Worm (Caenorhabditis elegans) whole organism, L4 larva: ENCODE data around the gene rsp-2.

Experiments used
- F10B5.3 ChIP-seq: sonication (generic microtip); optimal IDR thresholded peaks from 2 replicates; lab custom pipeline; 2016; ENCODE audit warnings: mild to moderate bottlenecking, missing genetic modification characterization, missing compliant biosample characterization
- F44E2.7 ChIP-seq: fragments of 200-800 bp; sonication (Bioruptor generic); IDR thresholded peaks from 2 replicates; pipeline ENCODE4 v2.1.2; 2022; ENCODE audit warnings: missing genetic modification characterization, missing compliant biosample characterization
- Y105C5A.15 ChIP-seq: fragments of 200-800 bp; sonication (Bioruptor generic); IDR thresholded peaks from 2 replicates; pipeline ENCODE4 v1.3.6; 2022; ENCODE audit warnings: missing genetic modification characterization, missing compliant biosample characterization
- Y48G9A.11 ChIP-seq: fragments of 200-800 bp; sonication (Bioruptor generic); IDR thresholded peaks from 2 replicates; pipeline ENCODE4 v1.3.6; 2022; ENCODE audit warnings: missing genetic modification reagents, missing genetic modification characterization, missing compliant biosample characterization
- Y5F2A.4 ChIP-seq: fragments of 200-800 bp; sonication (Bioruptor generic); optimal IDR thresholded peaks from 2 replicates; lab custom pipeline; 2018; ENCODE audit warnings: mild to moderate bottlenecking, missing genetic modification characterization, missing compliant biosample characterization
- Y75B8A.6 ChIP-seq: fragments of 200-800 bp; sonication (Bioruptor generic); IDR thresholded peaks from 2 replicates; pipeline ENCODE4 v1.3.6; 2022; ENCODE audit warnings: missing genetic modification reagents, missing genetic modification characterization, missing compliant biosample characterization
- ZK337.2 ChIP-seq: fragments of 200-800 bp; sonication (Bioruptor generic); IDR thresholded peaks from 2 replicates; pipeline ENCODE4 v1.3.6; 2022; ENCODE audit warnings: missing genetic modification reagents, missing genetic modification characterization, missing compliant biosample characterization
- aha-1 ChIP-seq: fragments of 150-350 bp; peaks from one replicate; lab custom pipeline; 2014; ENCODE audit warnings: missing biosample characterization, missing genetic modification characterization
- attf-4 ChIP-seq: sonication (generic microtip); optimal IDR thresholded peaks from 3 replicates; lab custom pipeline; 2017; ENCODE audit warnings: missing biosample characterization, missing genetic modification characterization
- ceh-44 ChIP-seq: fragments of 200-800 bp; sonication (Bioruptor generic); IDR thresholded peaks from 2 replicates; pipeline ENCODE4 v1.3.6; 2022; ENCODE audit warnings: missing genetic modification reagents, missing genetic modification characterization, missing compliant biosample characterization
- ctbp-1 ChIP-seq: fragments of 200-800 bp; sonication (Bioruptor generic); IDR thresholded peaks from 2 replicates; pipeline ENCODE4 v1.3.6; 2022; ENCODE audit warnings: missing genetic modification reagents, missing genetic modification characterization, missing compliant biosample characterization
- daf-12 ChIP-seq: fragments of 150-350 bp; optimal IDR thresholded peaks from 2 replicates; lab custom pipeline; 2014; ENCODE audit warnings: missing biosample characterization, missing genetic modification reagents, missing genetic modification characterization
- daf-16 ChIP-seq, 3 experiments: sonication (generic microtip); optimal IDR thresholded peaks; 2 replicates each; lab custom pipeline; 2016 to 2017; ENCODE audit warnings: missing genetic modification characterization in 3 of 3, missing genetic modification reagents in 3 of 3, mild to moderate bottlenecking in 2 of 3, missing compliant biosample characterization in 2 of 3, missing biosample characterization in 1 of 3, moderate library complexity in 1 of 3
- daf-8 ChIP-seq: fragments of 200-800 bp; sonication (Bioruptor generic); IDR thresholded peaks from 2 replicates; pipeline ENCODE4 v1.3.6; 2022; ENCODE audit warnings: missing genetic modification characterization, missing compliant biosample characterization
- dmd-6 ChIP-seq: fragments of 200-800 bp; sonication (Bioruptor generic); IDR thresholded peaks from 2 replicates; pipeline ENCODE4 v1.3.6; 2022; ENCODE audit warnings: missing genetic modification reagents, missing genetic modification characterization, missing compliant biosample characterization
- dmd-8 ChIP-seq: fragments of 200-800 bp; sonication (Bioruptor generic); IDR thresholded peaks from 2 replicates; pipeline ENCODE4 v1.3.6; 2022; ENCODE audit warnings: missing genetic modification characterization, missing compliant biosample characterization
- dmd-9 ChIP-seq: fragments of 200-800 bp; sonication (Bioruptor generic); IDR thresholded peaks from 2 replicates; pipeline ENCODE4 v1.3.6; 2022; ENCODE audit warnings: missing genetic modification reagents, missing genetic modification characterization, missing compliant biosample characterization
- duxl-1 ChIP-seq: sonication (generic microtip); optimal IDR thresholded peaks from 2 replicates; lab custom pipeline; 2016; ENCODE audit warnings: mild to moderate bottlenecking, missing genetic modification characterization, moderate library complexity, missing compliant biosample characterization; ENCODE audit not compliant: poor library complexity
- fkh-10 ChIP-seq: fragments of 150-350 bp; optimal IDR thresholded peaks from 2 replicates; lab custom pipeline; 2014; ENCODE audit warnings: missing biosample characterization, missing genetic modification reagents, missing genetic modification characterization
- gei-8 ChIP-seq: fragments of 200-800 bp; sonication (Bioruptor generic); optimal IDR thresholded peaks from 2 replicates; lab custom pipeline; 2018; ENCODE audit warnings: mild to moderate bottlenecking, missing genetic modification characterization, missing compliant biosample characterization
- hif-1 ChIP-seq, 2 experiments: sonication (generic microtip); optimal IDR thresholded peaks; 2 replicates each; lab custom pipeline; 2016 to 2017; ENCODE audit warnings: missing compliant biosample characterization in 2 of 2, missing genetic modification characterization in 2 of 2, missing genetic modification reagents in 2 of 2, missing genotype in 2 of 2, mild to moderate bottlenecking in 1 of 2
- hlh-11 ChIP-seq: fragments of 200-800 bp; sonication (Bioruptor generic); optimal IDR thresholded peaks from 2 replicates; lab custom pipeline; 2018; ENCODE audit warnings: mild to moderate bottlenecking, missing genetic modification characterization, missing compliant biosample characterization
- hlh-30 ChIP-seq: sonication (generic microtip); optimal IDR thresholded peaks from 2 replicates; lab custom pipeline; 2017; ENCODE audit warnings: antibody characterized with exemption, mild to moderate bottlenecking, missing genetic modification characterization, missing compliant biosample characterization; ENCODE audit not compliant: insufficient read depth
- hmg-1.1 ChIP-seq: fragments of 200-800 bp; sonication (Bioruptor generic); IDR thresholded peaks from 2 replicates; pipeline ENCODE4 v1.3.6; 2022; ENCODE audit warnings: missing genetic modification reagents, missing genetic modification characterization, missing compliant biosample characterization
- jun-1 ChIP-seq: fragments of 150-350 bp; optimal IDR thresholded peaks from 2 replicates; lab custom pipeline; 2014; ENCODE audit warnings: missing biosample characterization, missing genetic modification reagents, missing genetic modification characterization
- lin-39 ChIP-seq: fragments of 150-350 bp; optimal IDR thresholded peaks from 2 replicates; lab custom pipeline; 2014; ENCODE audit warnings: missing biosample characterization, missing genetic modification reagents, missing genetic modification characterization
- lsy-2 ChIP-seq, 2 experiments: fragments of 150-350 bp in 1 of 2; sonication (generic microtip) in 1 of 2; optimal IDR thresholded peaks; 2 replicates each; lab custom pipeline; 2014 to 2017; ENCODE audit warnings: missing biosample characterization in 2 of 2, missing genetic modification characterization in 2 of 2
- mdt-29 ChIP-seq: fragments of 200-800 bp; sonication (Bioruptor generic); IDR thresholded peaks from 2 replicates; pipeline ENCODE4 v1.3.6; 2022; ENCODE audit warnings: missing genetic modification reagents, missing genetic modification characterization, missing compliant biosample characterization
- mep-1 ChIP-seq: fragments of 150-350 bp; sonication (generic microtip); optimal IDR thresholded peaks from 3 replicates; lab custom pipeline; 2014; ENCODE audit warnings: missing biosample characterization, missing genetic modification characterization
- mes-2 ChIP-seq: sonication (generic microtip); optimal IDR thresholded peaks from 2 replicates; lab custom pipeline; 2016; ENCODE audit warnings: missing genotype, mild to moderate bottlenecking, missing genetic modification characterization, missing compliant biosample characterization; ENCODE audit not compliant: poor library complexity, severe bottlenecking
- mxl-2 ChIP-seq: fragments of 200-800 bp; sonication (Bioruptor generic); conservative IDR thresholded peaks from 2 replicates; pipeline ENCODE4 v1.3.6; 2022; ENCODE audit warnings: missing genetic modification reagents, missing genetic modification characterization, missing compliant biosample characterization
- nhr-10 ChIP-seq: fragments of 150-350 bp; optimal IDR thresholded peaks from 2 replicates; lab custom pipeline; 2014; ENCODE audit warnings: missing biosample characterization, missing genetic modification characterization
- nhr-102 ChIP-seq: sonication (generic microtip); optimal IDR thresholded peaks from 2 replicates; lab custom pipeline; 2016; ENCODE audit warnings: mild to moderate bottlenecking, missing genetic modification characterization, moderate library complexity, missing compliant biosample characterization
- nhr-11 ChIP-seq: fragments of 150-350 bp; optimal IDR thresholded peaks from 2 replicates; lab custom pipeline; 2014; ENCODE audit warnings: missing biosample characterization, missing genetic modification characterization
- nhr-111 ChIP-seq: fragments of 200-800 bp; sonication (Bioruptor generic); optimal IDR thresholded peaks from 2 replicates; lab custom pipeline; 2018; ENCODE audit warnings: mild to moderate bottlenecking, missing genetic modification characterization, missing compliant biosample characterization
- nhr-237 ChIP-seq: sonication (generic microtip); optimal IDR thresholded peaks from 2 replicates; lab custom pipeline; 2017; ENCODE audit warnings: missing biosample characterization, missing genetic modification characterization
- nhr-28 ChIP-seq: fragments of 150-350 bp; optimal IDR thresholded peaks from 2 replicates; lab custom pipeline; 2014; ENCODE audit warnings: missing biosample characterization, missing genetic modification characterization
- nhr-41 ChIP-seq: fragments of 200-800 bp; sonication (Bioruptor generic); IDR thresholded peaks from 2 replicates; pipeline ENCODE4 v1.3.6; 2022; ENCODE audit warnings: missing genetic modification reagents, missing genetic modification characterization, missing compliant biosample characterization
- nhr-42 ChIP-seq: fragments of 200-800 bp; sonication (Bioruptor generic); IDR thresholded peaks from 2 replicates; pipeline ENCODE4 v1.3.6; 2022; ENCODE audit warnings: missing genetic modification characterization, missing compliant biosample characterization
- nhr-48 ChIP-seq: sonication (generic microtip); optimal IDR thresholded peaks from 2 replicates; lab custom pipeline; 2016; ENCODE audit warnings: mild to moderate bottlenecking, missing genetic modification characterization, missing compliant biosample characterization
- nhr-6 ChIP-seq: fragments of 150-350 bp; optimal IDR thresholded peaks from 2 replicates; lab custom pipeline; 2014; ENCODE audit warnings: missing biosample characterization, missing genetic modification characterization
- nhr-77 ChIP-seq: fragments of 150-350 bp; optimal IDR thresholded peaks from 2 replicates; lab custom pipeline; 2014; ENCODE audit warnings: missing biosample characterization, missing genetic modification characterization
- set-16 ChIP-seq: fragments of 200-800 bp; sonication (Bioruptor generic); IDR thresholded peaks from 2 replicates; pipeline ENCODE4 v1.3.6; 2022; ENCODE audit warnings: missing genetic modification reagents, missing genetic modification characterization, missing compliant biosample characterization
- skn-1 ChIP-seq: fragments of 150-350 bp; optimal IDR thresholded peaks from 2 replicates; lab custom pipeline; 2014; ENCODE audit warnings: missing biosample characterization, missing genetic modification characterization
- snpc-4 ChIP-seq: fragments of 150-350 bp; optimal IDR thresholded peaks from 2 replicates; lab custom pipeline; 2014; ENCODE audit warnings: missing biosample characterization, missing genetic modification characterization
- spr-3 ChIP-seq: fragments of 200-800 bp; sonication (Bioruptor generic); optimal IDR thresholded peaks from 2 replicates; lab custom pipeline; 2018; ENCODE audit warnings: mild to moderate bottlenecking, missing genetic modification characterization, missing compliant biosample characterization
- tra-1 ChIP-seq: fragments of 200-800 bp; sonication (Bioruptor generic); IDR thresholded peaks from 2 replicates; pipeline ENCODE4 v1.3.6; 2022; ENCODE audit warnings: missing genetic modification reagents, missing genetic modification characterization, missing compliant biosample characterization
- unc-130 ChIP-seq: sonication (generic microtip); optimal IDR thresholded peaks from 2 replicates; lab custom pipeline; 2016; ENCODE audit warnings: missing genetic modification reagents, missing genetic modification characterization, missing compliant biosample characterization
- vab-7 ChIP-seq: fragments of 200-800 bp; sonication (Bioruptor generic); IDR thresholded peaks from 2 replicates; pipeline ENCODE4 v1.3.6; 2022; ENCODE audit warnings: missing genetic modification reagents, missing genetic modification characterization, missing compliant biosample characterization
- zfp-2 ChIP-seq: sonication (generic microtip); optimal IDR thresholded peaks from 2 replicates; lab custom pipeline; 2016; ENCODE audit warnings: mild to moderate bottlenecking, missing genetic modification characterization, missing compliant biosample characterization

rsp-2 gene

DNA sequence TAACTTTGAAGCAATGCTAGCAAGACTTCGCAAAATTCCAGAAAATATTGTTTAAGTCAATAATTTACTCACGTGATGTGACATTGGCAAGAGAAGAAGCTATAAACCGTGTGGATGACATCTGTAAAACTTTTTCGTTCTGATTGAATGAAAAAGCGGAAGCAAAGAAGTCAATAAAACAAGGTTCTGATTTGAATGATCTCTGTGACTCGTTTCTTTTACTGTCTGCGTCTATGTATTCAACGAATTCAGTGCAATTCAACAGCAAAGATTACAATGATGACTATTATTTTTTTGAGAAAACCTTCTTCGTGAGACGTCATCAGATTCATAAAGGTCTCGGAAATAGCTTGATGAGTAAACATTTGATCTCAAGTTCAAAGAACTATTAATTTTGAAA lies 40.1 kb upstream of the rsp-2 start, which contains the start of gene hacl-1 (continued):
- TF ChIP-seq mep-1 (tag; lab: Kevin White, UChicago): peak; percentile 41
- peak; percentile 28 for TF ChIP-seq nhr-102 (tag; lab: Kevin White, UChicago)
- no peak for TF ChIP-seq nhr-237
- TF ChIP-seq mdt-29: no peak
- TF ChIP-seq dmd-8 (GFP tag; lab: Robert Waterston, UW): no peak
- TF ChIP-seq attf-4 (tag; lab: Kevin White, UChicago): no peak
- peak; percentile 9 for TF ChIP-seq nhr-77
- no peak for TF ChIP-seq Y5F2A.4
- no peak for TF ChIP-seq nhr-11 (tag; lab: Kevin White, UChicago)
- no peak for TF ChIP-seq dmd-9 (GFP tag; lab: Robert Waterston, UW)
- no peak for TF ChIP-seq skn-1
- TF ChIP-seq duxl-1 (tag; lab: Kevin White, UChicago): no peak
- TF ChIP-seq hlh-11 (tag; lab: Kevin White, UChicago): peak; percentile 57
- TF ChIP-seq mxl-2 (GFP tag; lab: Robert Waterston, UW): no peak
- TF ChIP-seq lsy-2 (tag; optimal IDR thresholded peaks at IDR 0.05; lab: Kevin White, UChicago): peak in 1 of 2 experiments; percentile 56
- TF ChIP-seq ZK337.2 (GFP tag; lab: Robert Waterston, UW): no peak
- TF ChIP-seq daf-16 (GFP tag; optimal IDR thresholded peaks at IDR 0.05; lab: Kevin White, UChicago): no peak
- peak; percentile 19 for TF ChIP-seq daf-16 (tag; optimal IDR thresholded peaks at IDR 0.05; lab: Kevin White, UChicago)
- TF ChIP-seq spr-3 (GFP tag; lab: Kevin White, UChicago): no peak
- TF ChIP-seq Y75B8A.6 (GFP tag; lab: Robert Waterston, UW): no peak
- TF ChIP-seq zfp-2 (tag; lab: Kevin White, UChicago): no peak
- no peak for TF ChIP-seq unc-130 (GFP tag; lab: Kevin White, UChicago)
- TF ChIP-seq jun-1 (tag; lab: Kevin White, UChicago): peak; percentile 35
- no peak for TF ChIP-seq Y48G9A.11
- peak; percentile 43 for TF ChIP-seq hlh-30
- TF ChIP-seq nhr-42 (GFP tag; lab: Robert Waterston, UW): no peak
- no peak for TF ChIP-seq nhr-41
- TF ChIP-seq dmd-6 (GFP tag; lab: Robert Waterston, UW): peak; percentile 64
- TF ChIP-seq F10B5.3: no peak
- TF ChIP-seq nhr-111 (GFP tag; lab: Kevin White, UChicago): no peak
- no peak for TF ChIP-seq fkh-10 (GFP tag; lab: Kevin White, UChicago)
- TF ChIP-seq ceh-44 (GFP tag; lab: Robert Waterston, UW): no peak
- TF ChIP-seq vab-7 (GFP tag; lab: Robert Waterston, UW): no peak
- no peak for TF ChIP-seq lin-39 (tag; lab: Kevin White, UChicago)
- TF ChIP-seq hmg-1.1 (GFP tag; lab: Robert Waterston, UW): 0 out of 2 replicates have a peak, but pooled peaks have one; percentile 7
- TF ChIP-seq Y105C5A.15 (GFP tag; lab: Robert Waterston, UW): no peak
- TF ChIP-seq aha-1: peak; percentile 59
- TF ChIP-seq hif-1 (tag; optimal IDR thresholded peaks at IDR 0.05; lab: Kevin White, UChicago): no peak
- TF ChIP-seq mes-2: peak; percentile 34
- no peak for TF ChIP-seq F44E2.7 (GFP tag; lab: Robert Waterston, UW)
- TF ChIP-seq nhr-28 (tag; lab: Kevin White, UChicago): peak; percentile 46
- no peak for TF ChIP-seq nhr-10 (tag; lab: Kevin White, UChicago)
- TF ChIP-seq daf-8 (GFP tag; lab: Robert Waterston, UW): no peak
- no peak for TF ChIP-seq nhr-6 (tag; lab: Kevin White, UChicago)
- TF ChIP-seq nhr-48: peak; percentile 48
- no peak for TF ChIP-seq gei-8 (GFP tag; lab: Kevin White, UChicago)
- no peak for TF ChIP-seq tra-1 (GFP tag; lab: Robert Waterston, UW)
- TF ChIP-seq snpc-4 (tag; lab: Kevin White, UChicago): no peak
- no peak for TF ChIP-seq set-16 (GFP tag; lab: Robert Waterston, UW)
- TF ChIP-seq daf-12 (tag; lab: Kevin White, UChicago): no peak
- TF ChIP-seq ctbp-1 (GFP tag; lab: Robert Waterston, UW): no peak
